Worm (Caenorhabditis elegans): ENCODE results near the gene Y48E1C.4.

Y48E1C.4 gene

DNA sequence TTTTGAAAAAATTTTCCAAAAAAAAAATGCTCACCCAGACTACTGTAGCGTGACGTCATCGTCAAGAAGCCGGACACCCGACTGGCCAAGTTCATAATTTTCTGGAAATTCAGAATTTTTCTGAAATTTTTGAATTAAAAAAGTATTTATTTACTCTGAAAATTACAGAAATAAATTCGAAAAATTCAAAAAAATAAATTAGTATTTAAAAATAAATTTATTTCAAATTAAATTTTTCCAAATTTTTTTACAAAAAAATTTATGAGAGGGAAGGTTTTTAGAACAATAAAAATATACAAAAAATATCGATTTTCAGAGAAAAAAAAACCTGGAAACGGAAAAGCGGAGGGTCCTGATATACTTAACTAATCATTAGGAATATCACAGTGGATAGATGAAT is at the start of gene Y48E1C.4:
Gene Y48E1C.4 (minus strand): TSS at position 101 of the 400 bp plus-strand sequence.
- no peak for TF ChIP-seq lin-39 (tag; optimal IDR thresholded peaks at IDR 0.05)
- no peak for TF ChIP-seq egl-27 (tag; optimal IDR thresholded peaks at IDR 0.05)
- no peak for TF ChIP-seq ZK546.5 (tag; optimal IDR thresholded peaks at IDR 0.05)
- no peak for TF ChIP-seq sea-2 (GFP tag; optimal IDR thresholded peaks at IDR 0.05)
- no peak for TF ChIP-seq elt-3 (tag; optimal IDR thresholded peaks at IDR 0.05)
- TF ChIP-seq skn-1 (tag; optimal IDR thresholded peaks at IDR 0.05): no peak
- no peak for TF ChIP-seq egl-5 (tag; optimal IDR thresholded peaks at IDR 0.05)
- no peak for TF ChIP-seq daf-12 (tag; optimal IDR thresholded peaks at IDR 0.05)
- TF ChIP-seq snpc-4 (tag; optimal IDR thresholded peaks at IDR 0.05): no peak
- no peak for TF ChIP-seq nhr-43 (tag; optimal IDR thresholded peaks at IDR 0.05; ENCODE audit: poor library complexity, severe bottlenecking)
- TF ChIP-seq nhr-25 (tag; optimal IDR thresholded peaks at IDR 0.05): no peak

DNA sequence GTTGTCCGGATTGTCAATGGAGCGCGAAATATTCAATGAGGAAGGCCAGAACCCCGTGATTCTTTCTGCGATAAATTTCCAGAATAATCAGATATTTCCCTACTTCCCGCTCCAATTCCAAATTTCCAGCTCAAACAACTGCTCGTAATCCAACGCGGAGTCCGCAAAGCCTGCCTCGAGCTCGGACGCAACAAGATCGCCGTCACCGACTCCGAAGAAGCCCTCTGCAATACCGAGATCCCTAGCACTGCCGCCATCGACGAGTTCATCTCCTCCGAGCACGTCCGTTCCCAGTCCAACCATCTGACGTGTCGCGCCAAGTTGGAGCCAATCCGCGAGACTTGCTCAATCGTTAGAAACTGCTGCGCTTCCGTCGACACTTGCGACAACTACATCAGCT is 48.5 kb upstream of the Y48E1C.4 start:
- no peak for TF ChIP-seq egl-27 (tag; optimal IDR thresholded peaks at IDR 0.05)
- no peak for TF ChIP-seq eor-1 (tag; optimal IDR thresholded peaks at IDR 0.05)
- no peak for TF ChIP-seq fos-1 (tag; optimal IDR thresholded peaks at IDR 0.05)
- no peak for TF ChIP-seq unc-62 (GFP tag; optimal IDR thresholded peaks at IDR 0.05)

DNA sequence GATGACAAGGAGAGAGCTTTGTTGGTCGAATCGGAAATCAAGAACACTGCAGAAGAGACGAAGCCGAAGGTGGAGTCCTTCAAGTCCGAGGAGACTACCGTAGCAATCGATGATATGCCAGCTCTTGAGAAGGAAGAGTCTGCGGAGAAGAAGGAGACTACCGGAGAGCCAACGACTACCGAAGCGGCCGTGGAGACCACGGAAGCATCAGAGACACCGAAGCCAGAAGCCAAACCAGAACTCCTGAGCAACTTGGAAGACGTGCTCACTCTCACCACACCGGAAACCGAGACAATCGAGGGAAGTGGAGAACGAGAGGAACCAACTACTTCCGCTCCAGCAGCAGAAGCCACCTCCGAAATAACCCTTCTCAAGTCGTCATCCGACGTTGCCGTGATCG is 47.5 kb upstream of the Y48E1C.4 start:
- no peak for TF ChIP-seq fkh-2 (tag; optimal IDR thresholded peaks at IDR 0.05)
- TF ChIP-seq eor-1 (tag; optimal IDR thresholded peaks at IDR 0.05): no peak
- no peak for TF ChIP-seq lin-15B (tag; optimal IDR thresholded peaks at IDR 0.05)
- TF ChIP-seq elt-1 (tag; optimal IDR thresholded peaks at IDR 0.05): no peak
- no peak for TF ChIP-seq nhr-23 (tag; optimal IDR thresholded peaks at IDR 0.05)
- TF ChIP-seq egl-5 (tag; optimal IDR thresholded peaks at IDR 0.05): no peak
- TF ChIP-seq ztf-11 (tag; optimal IDR thresholded peaks at IDR 0.05): no peak
- TF ChIP-seq nhr-67 (tag; optimal IDR thresholded peaks at IDR 0.05): no peak
- no peak for TF ChIP-seq fos-1 (tag; optimal IDR thresholded peaks at IDR 0.05)
- no peak for TF ChIP-seq nhr-43 (tag; optimal IDR thresholded peaks at IDR 0.05; ENCODE audit: poor library complexity, severe bottlenecking)
- TF ChIP-seq ceh-28 (tag; optimal IDR thresholded peaks at IDR 0.05): no peak
- TF ChIP-seq pqm-1 (tag; optimal IDR thresholded peaks at IDR 0.05): no peak
- no peak for TF ChIP-seq nhr-76 (tag; optimal IDR thresholded peaks at IDR 0.05)
- no peak for TF ChIP-seq nhr-237 (tag; optimal IDR thresholded peaks at IDR 0.05)
- no peak for TF ChIP-seq nhr-12 (tag; optimal IDR thresholded peaks at IDR 0.05)
- TF ChIP-seq ZK546.5 (tag; optimal IDR thresholded peaks at IDR 0.05): no peak
- no peak for TF ChIP-seq lin-39 (tag; optimal IDR thresholded peaks at IDR 0.05)
- TF ChIP-seq R02D3.7 (tag; optimal IDR thresholded peaks at IDR 0.05): no peak
- TF ChIP-seq lsy-12 (tag; optimal IDR thresholded peaks at IDR 0.05): no peak
- TF ChIP-seq nfya-1 (tag; optimal IDR thresholded peaks at IDR 0.05; ENCODE audit: insufficient read depth): no peak

DNA sequence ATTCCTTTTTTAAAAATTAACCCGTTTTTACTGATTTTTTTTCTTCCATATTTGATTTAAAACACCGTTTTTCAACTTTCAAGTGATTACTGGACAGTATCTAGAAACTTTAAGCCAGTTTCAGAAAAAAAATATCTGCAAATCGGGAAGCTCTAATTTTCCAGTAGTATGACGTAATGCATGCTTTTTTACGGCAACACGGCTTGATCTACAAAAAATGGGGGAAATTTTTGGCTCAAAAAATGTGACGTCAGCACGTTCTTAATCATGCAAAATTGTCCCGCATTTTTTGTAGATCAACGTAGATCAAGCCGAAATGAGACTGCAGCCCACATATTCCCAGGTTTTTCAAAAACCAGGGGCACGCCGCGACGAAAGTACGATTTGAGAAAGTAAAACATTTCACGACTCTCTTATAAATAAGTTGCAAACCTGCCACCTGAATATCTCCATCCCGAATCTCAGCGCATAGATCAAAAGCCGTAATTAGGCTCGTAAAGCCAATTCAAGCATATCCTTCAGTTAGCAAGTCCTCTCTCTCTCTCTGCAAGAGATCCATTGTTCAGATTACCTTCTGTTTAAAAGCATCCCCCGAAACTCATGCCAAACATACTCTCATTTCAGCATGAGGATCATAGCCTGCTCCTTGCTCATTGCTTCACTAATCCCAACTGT is 45.3 kb upstream of the Y48E1C.4 start, which contains the start of gene E01G4.6:
Gene E01G4.6 (plus strand): TSS at position 625 of the 675 bp plus-strand sequence.
- TF ChIP-seq elt-3 (tag; optimal IDR thresholded peaks at IDR 0.05) (no peak), ZK546.5 (tag; optimal IDR thresholded peaks at IDR 0.05) (no peak), fkh-2 (tag; optimal IDR thresholded peaks at IDR 0.05) (no peak), zag-1 (tag; optimal IDR thresholded peaks at IDR 0.05) (no peak), lin-39 (tag; optimal IDR thresholded peaks at IDR 0.05) (no peak), nhr-12 (tag; optimal IDR thresholded peaks at IDR 0.05) (no peak), unc-39 (tag; optimal IDR thresholded peaks at IDR 0.05) (no peak), fkh-10 (GFP tag; optimal IDR thresholded peaks at IDR 0.05) (no peak), fos-1 (tag; optimal IDR thresholded peaks at IDR 0.05) (no peak), egl-27 (tag; optimal IDR thresholded peaks at IDR 0.05) (no peak), hmg-11 (tag; optimal IDR thresholded peaks at IDR 0.05) (no peak), mml-1 (tag; optimal IDR thresholded peaks at IDR 0.05) (no peak), nhr-25 (tag; optimal IDR thresholded peaks at IDR 0.05) (no peak), nhr-67 (tag; optimal IDR thresholded peaks at IDR 0.05) (no peak), ztf-11 (tag; optimal IDR thresholded peaks at IDR 0.05) (no peak), daf-12 (tag; optimal IDR thresholded peaks at IDR 0.05) (no peak)

DNA sequence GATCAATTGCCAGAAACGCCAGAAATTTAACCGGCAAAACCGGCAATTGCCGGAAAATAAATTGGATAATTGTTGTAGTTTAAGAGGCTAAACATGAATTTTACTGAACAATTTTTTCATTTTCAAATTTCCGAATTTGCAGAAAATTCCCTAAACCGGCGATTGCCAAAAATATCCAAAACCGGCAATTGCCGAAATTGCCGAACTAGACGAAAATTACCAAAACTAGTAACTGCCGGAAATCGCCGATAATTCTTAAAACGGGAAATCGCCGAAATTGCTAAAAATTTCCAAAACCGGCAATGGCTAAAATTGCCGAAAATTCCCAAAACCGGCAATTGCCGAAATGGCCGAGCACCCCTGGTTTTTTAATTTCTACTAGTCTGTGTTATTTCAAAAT is 42.8 kb upstream of the Y48E1C.4 start:
- TF ChIP-seq nhr-28 (tag; optimal IDR thresholded peaks at IDR 0.05) (no peak), ceh-16 (tag; optimal IDR thresholded peaks at IDR 0.05) (no peak), lsy-12 (tag; optimal IDR thresholded peaks at IDR 0.05) (no peak), mml-1 (tag; optimal IDR thresholded peaks at IDR 0.05) (no peak), nfya-1 (tag; optimal IDR thresholded peaks at IDR 0.05; ENCODE audit: insufficient read depth) (no peak), lin-39 (tag; optimal IDR thresholded peaks at IDR 0.05) (no peak), egl-27 (tag; optimal IDR thresholded peaks at IDR 0.05) (no peak), daf-12 (tag; optimal IDR thresholded peaks at IDR 0.05) (no peak), ZK546.5 (tag; optimal IDR thresholded peaks at IDR 0.05) (no peak), nhr-25 (tag; optimal IDR thresholded peaks at IDR 0.05) (no peak), nhr-43 (tag; optimal IDR thresholded peaks at IDR 0.05; ENCODE audit: poor library complexity, severe bottlenecking) (no peak), eor-1 (tag; optimal IDR thresholded peaks at IDR 0.05) (no peak), skn-1 (tag; optimal IDR thresholded peaks at IDR 0.05) (no peak), egl-5 (tag; optimal IDR thresholded peaks at IDR 0.05) (no peak), ztf-4 (tag; optimal IDR thresholded peaks at IDR 0.05) (no peak), unc-39 (tag; optimal IDR thresholded peaks at IDR 0.05) (no peak), aly-2 (tag; optimal IDR thresholded peaks at IDR 0.05) (no peak)

Data from whole organism, L3 larva.